Fruit fly (Drosophila melanogaster) whole organism, embryonic: ENCODE data around the gene Hsp70Ba.

ENCODE experiments used
- CG10267 ChIP-seq: fragments of 200-800 bp; sonication (Bioruptor generic); optimal IDR thresholded peaks from 2 replicates; lab custom pipeline; 2018; ENCODE audit warnings: missing biosample characterization, mild to moderate bottlenecking, missing genetic modification characterization, moderate library complexity
- CG10543 ChIP-seq: fragments of 200-800 bp; sonication (Bioruptor generic); optimal IDR thresholded peaks from 3 replicates; lab custom pipeline; 2017; ENCODE audit warnings: missing biosample characterization, mild to moderate bottlenecking, missing genetic modification characterization, moderate library complexity
- CG10959 ChIP-seq: fragments of 200-800 bp; sonication (Bioruptor generic); IDR thresholded peaks from 2 replicates; pipeline ENCODE4 v1.3.6; 2022; ENCODE audit warnings: missing biosample characterization, missing genetic modification characterization
- CG11560 ChIP-seq: fragments of 200-800 bp; sonication (Bioruptor generic); IDR thresholded peaks from 3 replicates; pipeline ENCODE4 v1.3.6; 2022; ENCODE audit warnings: missing biosample characterization, missing genetic modification characterization
- CG12219 ChIP-seq: fragments of 200-800 bp; sonication (Bioruptor generic); optimal IDR thresholded peaks from 3 replicates; lab custom pipeline; 2018; ENCODE audit warnings: missing biosample characterization, mild to moderate bottlenecking, missing genetic modification characterization
- CG12769 ChIP-seq: fragments of 200-800 bp; sonication (Bioruptor generic); optimal IDR thresholded peaks from 2 replicates; lab custom pipeline; 2019; ENCODE audit warnings: missing biosample characterization, mild to moderate bottlenecking, missing genetic modification characterization, moderate library complexity
- CG15073 ChIP-seq: fragments of 200-800 bp; sonication (Bioruptor generic); optimal IDR thresholded peaks from 2 replicates; lab custom pipeline; 2016; ENCODE audit warnings: missing biosample characterization, missing genetic modification characterization
- CG17385 ChIP-seq: fragments of 200-800 bp; sonication (Bioruptor generic); optimal IDR thresholded peaks from 3 replicates; lab custom pipeline; 2018; ENCODE audit warnings: missing biosample characterization, mild to moderate bottlenecking, missing genetic modification characterization
- CG3065 ChIP-seq: fragments of 200-800 bp; sonication (Bioruptor generic); optimal IDR thresholded peaks from 2 replicates; lab custom pipeline; 2016; ENCODE audit warnings: missing biosample characterization, missing genetic modification characterization
- CG34422 ChIP-seq: fragments of 200-800 bp; sonication (Bioruptor generic); IDR thresholded peaks from 3 replicates; pipeline ENCODE4 v1.3.6; 2022; ENCODE audit warnings: missing biosample characterization, missing genetic modification characterization
- CG3726 ChIP-seq: fragments of 200-800 bp; sonication (Bioruptor generic); IDR thresholded peaks from 3 replicates; pipeline ENCODE4, ENCODE4 v1.3.6; 2022; ENCODE audit warnings: missing biosample characterization, missing genetic modification characterization
- CG4424 ChIP-seq: fragments of 200-800 bp; sonication (Bioruptor generic); optimal IDR thresholded peaks from 3 replicates; lab custom pipeline; 2016; ENCODE audit warnings: missing biosample characterization, missing genetic modification characterization
- CG7556 ChIP-seq: fragments of 200-800 bp; sonication (Bioruptor generic); optimal IDR thresholded peaks from 2 replicates; lab custom pipeline; 2017; ENCODE audit warnings: missing biosample characterization, mild to moderate bottlenecking, missing genetic modification characterization
- CG8290 ChIP-seq, 3 experiments: fragments of 200-800 bp; sonication (Bioruptor generic); optimal IDR thresholded peaks; 2 replicates each; lab custom pipeline; 2016 to 2019; ENCODE audit warnings: missing biosample characterization in 3 of 3, missing genetic modification characterization in 3 of 3, mild to moderate bottlenecking in 2 of 3, moderate library complexity in 1 of 3
- CG8478 ChIP-seq: fragments of >200 bp; optimal IDR thresholded peaks from 2 replicates; lab custom pipeline; 2018
- Chrac-16 ChIP-seq: fragments of 200-800 bp; sonication (Bioruptor generic); optimal IDR thresholded peaks from 3 replicates; lab custom pipeline; 2016; ENCODE audit warnings: missing biosample characterization, missing genetic modification characterization
- CkIIα-i1 ChIP-seq: fragments of 200-800 bp; sonication (Bioruptor generic); IDR thresholded peaks from 2 replicates; pipeline ENCODE4 v1.3.6; 2022; ENCODE audit warnings: missing biosample characterization, missing genetic modification characterization
- CoRest ChIP-seq: fragments of 200-800 bp; sonication (Bioruptor generic); optimal IDR thresholded peaks from 3 replicates; lab custom pipeline; 2018; ENCODE audit warnings: missing biosample characterization, mild to moderate bottlenecking, missing genetic modification characterization, moderate library complexity
- Gug ChIP-seq: fragments of 200-800 bp; sonication (Bioruptor generic); IDR thresholded peaks from 4 replicates; pipeline ENCODE4 v1.3.6; 2022; ENCODE audit warnings: missing biosample characterization, missing genetic modification characterization
- HLHmδ ChIP-seq: fragments of 200-800 bp; sonication (Bioruptor generic); optimal IDR thresholded peaks from 2 replicates; lab custom pipeline; 2018; ENCODE audit warnings: missing biosample characterization, mild to moderate bottlenecking, missing genetic modification characterization, moderate library complexity
- Hr39 ChIP-seq: fragments of >200 bp; optimal IDR thresholded peaks from 2 replicates; lab custom pipeline; 2017
- MESR4 ChIP-seq: fragments of 200-800 bp; sonication (Bioruptor generic); optimal IDR thresholded peaks from 2 replicates; lab custom pipeline; 2018; ENCODE audit warnings: missing biosample characterization, mild to moderate bottlenecking, missing genetic modification characterization, moderate library complexity
- Mad ChIP-seq: fragments of 200-800 bp; sonication (Bioruptor generic); optimal IDR thresholded peaks from 2 replicates; lab custom pipeline; 2016; ENCODE audit warnings: missing biosample characterization, missing genetic modification characterization
- Med ChIP-seq: fragments of 200-800 bp; sonication (Bioruptor generic); peaks from one replicate; lab custom pipeline; 2016; ENCODE audit warnings: missing biosample characterization, missing genetic modification characterization, mild to moderate bottlenecking, inconsistent platforms, moderate library complexity
- Mrtf ChIP-seq: fragments of 200-800 bp; sonication (Bioruptor generic); IDR thresholded peaks from 3 replicates; pipeline ENCODE4 v1.3.6; 2022; ENCODE audit warnings: missing biosample characterization, missing genetic modification characterization
- Optix ChIP-seq: fragments of 200-800 bp; sonication (Bioruptor generic); IDR thresholded peaks from 3 replicates; pipeline ENCODE4 v1.3.6; 2022; ENCODE audit warnings: missing biosample characterization, missing genetic modification characterization
- Rx ChIP-seq: fragments of 200-800 bp; sonication (Bioruptor generic); IDR thresholded peaks from 2 replicates; pipeline ENCODE4 v1.3.6; 2022; ENCODE audit warnings: missing biosample characterization, missing genetic modification characterization
- TFAM ChIP-seq: fragments of 200-800 bp; sonication (Bioruptor generic); optimal IDR thresholded peaks from 2 replicates; lab custom pipeline; 2017; ENCODE audit warnings: missing biosample characterization, missing genetic modification characterization, inconsistent platforms
- aop ChIP-seq: fragments of 200-800 bp; sonication (Bioruptor generic); IDR thresholded peaks from 2 replicates; pipeline ENCODE4 v1.3.6; 2022; ENCODE audit warnings: missing biosample characterization, missing genetic modification characterization
- chif ChIP-seq, 2 experiments: fragments of 200-800 bp; sonication (Bioruptor generic); optimal IDR thresholded peaks; 3 replicates each; lab custom pipeline; 2016; ENCODE audit warnings: missing biosample characterization in 2 of 2, missing genetic modification characterization in 2 of 2
- crol ChIP-seq: fragments of 200-800 bp; sonication (Bioruptor generic); IDR thresholded peaks from 2 replicates; pipeline ENCODE4 v1.3.6; 2022; ENCODE audit warnings: missing biosample characterization, missing genetic modification characterization
- ems ChIP-seq: fragments of 200-800 bp; sonication (Bioruptor generic); optimal IDR thresholded peaks from 3 replicates; lab custom pipeline; 2016; ENCODE audit warnings: missing biosample characterization, missing genetic modification characterization
- esg ChIP-seq: fragments of 200-800 bp; sonication (Bioruptor generic); conservative IDR thresholded peaks from 2 replicates; pipeline ENCODE4 v1.3.6; 2022; ENCODE audit warnings: missing biosample characterization, missing genetic modification characterization
- hb ChIP-seq: fragments of 200-800 bp; sonication (Bioruptor generic); IDR thresholded peaks from 3 replicates; pipeline ENCODE4 v1.3.6; 2022; ENCODE audit warnings: missing biosample characterization, missing genetic modification characterization; ENCODE audit not compliant: partially characterized antibody
- hbn ChIP-seq: fragments of 200-800 bp; sonication (Bioruptor generic); IDR thresholded peaks from 2 replicates; pipeline ENCODE4 v1.3.6; 2022; ENCODE audit warnings: missing biosample characterization, missing genetic modification characterization; ENCODE audit not compliant: partially characterized antibody
- jumu ChIP-seq: fragments of 200-800 bp; sonication (Bioruptor generic); optimal IDR thresholded peaks from 3 replicates; lab custom pipeline; 2016; ENCODE audit warnings: missing biosample characterization, missing genetic modification characterization
- ken ChIP-seq: fragments of 200-800 bp; sonication (Bioruptor generic); IDR thresholded peaks from 3 replicates; pipeline ENCODE4 v1.3.6; 2022; ENCODE audit warnings: missing biosample characterization, missing genetic modification characterization
- nom ChIP-seq: fragments of 200-800 bp; sonication (Bioruptor generic); optimal IDR thresholded peaks from 2 replicates; lab custom pipeline; 2017; ENCODE audit warnings: missing biosample characterization, missing genetic modification characterization, mild to moderate bottlenecking, moderate library complexity, missing genetic modification reagents
- phol ChIP-seq: fragments of 200-800 bp; sonication (Bioruptor generic); optimal IDR thresholded peaks from 3 replicates; lab custom pipeline; 2018; ENCODE audit warnings: missing biosample characterization, mild to moderate bottlenecking, missing genetic modification characterization, moderate library complexity
- pum ChIP-seq: fragments of 200-800 bp; sonication (Bioruptor generic); optimal IDR thresholded peaks from 2 replicates; lab custom pipeline; 2016; ENCODE audit warnings: missing biosample characterization, missing genetic modification characterization
- schlank ChIP-seq: fragments of 200-800 bp; sonication (Bioruptor generic); optimal IDR thresholded peaks from 2 replicates; lab custom pipeline; 2018; ENCODE audit warnings: missing biosample characterization, mild to moderate bottlenecking, missing genetic modification characterization
- scrt ChIP-seq: fragments of 200-800 bp; sonication (Bioruptor generic); optimal IDR thresholded peaks from 2 replicates; lab custom pipeline; 2018; ENCODE audit warnings: missing biosample characterization, mild to moderate bottlenecking, missing genetic modification characterization, moderate library complexity
- slou ChIP-seq: fragments of 200-800 bp; sonication (Bioruptor generic); optimal IDR thresholded peaks from 3 replicates; lab custom pipeline; 2016; ENCODE audit warnings: missing biosample characterization, missing genetic modification characterization
- stc ChIP-seq: fragments of 200-800 bp; sonication (Bioruptor generic); IDR thresholded peaks from 2 replicates; pipeline ENCODE4 v1.3.6; 2022; ENCODE audit warnings: missing biosample characterization, missing genetic modification characterization
- stwl ChIP-seq: fragments of 200-800 bp; sonication (Bioruptor generic); optimal IDR thresholded peaks from 3 replicates; lab custom pipeline; 2018; ENCODE audit warnings: missing biosample characterization, mild to moderate bottlenecking, missing genetic modification characterization, moderate library complexity
- tll ChIP-seq, 2 experiments: fragments of 200-800 bp in 1 of 2; fragments of >200 bp in 1 of 2; sonication (Bioruptor generic) in 1 of 2; optimal IDR thresholded peaks; 2 replicates each; lab custom pipeline; 2017 to 2019; ENCODE audit warnings: missing biosample characterization in 2 of 2, missing genetic modification characterization in 2 of 2, mild to moderate bottlenecking in 1 of 2, moderate library complexity in 1 of 2
- trh ChIP-seq: fragments of 200-800 bp; sonication (Bioruptor generic); optimal IDR thresholded peaks from 2 replicates; lab custom pipeline; 2016; ENCODE audit warnings: missing biosample characterization, missing genetic modification characterization
- twi ChIP-seq: fragments of 200-800 bp; optimal IDR thresholded peaks from 2 replicates; lab custom pipeline; 2019; ENCODE audit warnings: missing biosample characterization, mild to moderate bottlenecking, missing genetic modification characterization, moderate library complexity
- tx ChIP-seq: fragments of 200-800 bp; sonication (Bioruptor generic); optimal IDR thresholded peaks from 2 replicates; lab custom pipeline; 2016; ENCODE audit warnings: missing biosample characterization, missing genetic modification characterization
- unpg ChIP-seq: fragments of 200-800 bp; sonication (Bioruptor generic); optimal IDR thresholded peaks from 3 replicates; lab custom pipeline; 2018; ENCODE audit warnings: missing biosample characterization, mild to moderate bottlenecking, missing genetic modification characterization, moderate library complexity
- vvl ChIP-seq: fragments of 200-800 bp; sonication (Bioruptor generic); IDR thresholded peaks from 2 replicates; pipeline ENCODE4 v1.3.6; 2022; ENCODE audit warnings: missing biosample characterization, missing genetic modification characterization
- z ChIP-seq: fragments of 200-800 bp; sonication (Bioruptor generic); IDR thresholded peaks from 3 replicates; pipeline ENCODE4 v1.3.6; 2022; ENCODE audit warnings: missing biosample characterization, missing genetic modification characterization

Hsp70Ba gene

DNA sequence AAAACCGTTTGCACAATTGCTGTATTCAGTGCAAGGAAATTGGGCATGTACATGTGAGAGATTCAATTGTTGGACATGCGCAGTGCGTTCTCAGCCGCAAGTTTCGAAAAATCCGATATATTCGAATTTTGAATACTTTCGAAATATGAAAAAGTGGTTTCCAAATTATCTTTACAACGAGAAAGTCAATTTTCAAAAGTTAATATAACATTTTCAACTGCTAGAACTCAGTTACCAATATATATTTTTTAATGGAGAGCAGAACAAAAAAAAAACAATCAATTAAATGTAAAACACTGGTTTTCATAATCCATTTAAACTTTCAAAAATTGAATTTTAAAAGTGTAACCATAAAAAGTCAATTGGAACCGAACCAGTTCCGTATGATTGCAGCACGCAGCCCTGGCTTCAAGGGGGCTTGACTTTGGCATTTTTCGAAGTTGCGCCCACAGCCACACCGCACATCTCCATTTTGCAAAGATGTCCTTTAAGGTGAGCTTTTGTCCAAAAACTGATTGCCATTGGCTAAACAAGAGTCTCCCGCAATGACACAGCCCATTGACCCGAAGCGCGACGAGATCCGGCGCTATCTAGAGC, 45.1 kb downstream of the Hsp70Ba start, which contains the start of the genes Scgbeta and CG17202 (continued):
- TF ChIP-seq MESR4 (peak; percentile 75), CG4424 (no peak), schlank (tag; lab: Kevin White, UChicago) (no peak), Mrtf (GFP tag; lab: Robert Waterston, UW) (no peak), CG17385 (GFP tag; lab: Kevin White, UChicago) (no peak), hb (GFP tag; lab: Robert Waterston, UW) (no peak), CkIIα-i1 (GFP tag; lab: Robert Waterston, UW) (no peak), CG3065 (GFP tag; lab: Kevin White, UChicago) (no peak), CG34422 (GFP tag; lab: Robert Waterston, UW) (no peak), ems (GFP tag; lab: Kevin White, UChicago) (no peak), hbn (no peak), CG10959 (GFP tag; lab: Robert Waterston, UW) (no peak), CG10543 (no peak), crol (GFP tag; lab: Robert Waterston, UW) (no peak), twi (no peak), pum (GFP tag; lab: Kevin White, UChicago) (no peak), Hr39 (lab: Kevin White, UChicago) (no peak), z (no peak), CG11560 (tag; lab: Robert Waterston, UW) (no peak), stwl (tag; lab: Kevin White, UChicago) (peak; percentile 41), Optix (GFP tag; lab: Robert Waterston, UW) (no peak), Rx (GFP tag; lab: Robert Waterston, UW) (no peak), CoRest (tag; lab: Kevin White, UChicago) (peak; percentile 54), trh (GFP tag; lab: Kevin White, UChicago) (no peak), CG8290 (GFP tag; optimal IDR thresholded peaks at IDR 0.05; lab: Kevin White, UChicago) (no peak), CG8290 (tag; optimal IDR thresholded peaks at IDR 0.05; lab: Kevin White, UChicago) (no peak), CG15073 (GFP tag; lab: Kevin White, UChicago) (no peak), unpg (no peak), CG12769 (tag; lab: Kevin White, UChicago) (no peak), phol (tag; lab: Kevin White, UChicago) (peak; percentile 93), TFAM (GFP tag; lab: Kevin White, UChicago) (no peak), CG10267 (tag; lab: Kevin White, UChicago) (no peak), Med (GFP tag; lab: Kevin White, UChicago) (peak; percentile 69), CG3726 (no peak), Chrac-16 (no peak), chif (GFP tag; optimal IDR thresholded peaks at IDR 0.05; lab: Kevin White, UChicago) (peak in 1 of 2 experiments; percentile 8), esg (GFP tag; lab: Robert Waterston, UW) (no peak), slou (GFP tag; lab: Kevin White, UChicago) (no peak), Mad (GFP tag; lab: Kevin White, UChicago) (no peak), aop (no peak), ken (GFP tag; lab: Robert Waterston, UW) (no peak), jumu (GFP tag; lab: Kevin White, UChicago) (no peak), tx (GFP tag; lab: Kevin White, UChicago) (no peak), nom (GFP tag; lab: Kevin White, UChicago) (no peak), scrt (GFP tag; lab: Kevin White, UChicago) (no peak), vvl (GFP tag; lab: Robert Waterston, UW) (no peak), stc (GFP tag; lab: Robert Waterston, UW) (no peak), Gug (GFP tag; lab: Robert Waterston, UW) (no peak), CG12219 (no peak), CG8478 (lab: Kevin White, UChicago) (no peak), CG7556 (no peak), HLHmδ (GFP tag; lab: Kevin White, UChicago) (no peak), tll (GFP tag; optimal IDR thresholded peaks at IDR 0.05; lab: Kevin White, UChicago) (peak in 1 of 2 experiments; percentile 44)
